Fruit fly (Drosophila melanogaster) whole organism, embryonic: Measurements from ENCODE around the gene CG11668.

ENCODE experiments used
- ATbp ChIP-seq: fragments of 200-800 bp; sonication (Bioruptor generic); optimal IDR thresholded peaks from 2 replicates; lab custom pipeline; 2017; ENCODE audit warnings: missing biosample characterization, mild to moderate bottlenecking, missing genetic modification characterization, missing genetic modification reagents
- Antp ChIP-seq: fragments of 200-800 bp; sonication (Bioruptor generic); optimal IDR thresholded peaks from 3 replicates; lab custom pipeline; 2016; ENCODE audit warnings: missing biosample characterization, missing genetic modification characterization
- Bteb2 ChIP-seq: fragments of 200-800 bp; sonication (Bioruptor generic); optimal IDR thresholded peaks from 2 replicates; lab custom pipeline; 2016; ENCODE audit warnings: missing biosample characterization, missing genetic modification characterization
- CG10959 ChIP-seq: fragments of 200-800 bp; sonication (Bioruptor generic); IDR thresholded peaks from 2 replicates; pipeline ENCODE4 v1.3.6; 2022; ENCODE audit warnings: missing biosample characterization, missing genetic modification characterization
- CG1529 ChIP-seq: fragments of 200-800 bp; sonication (Bioruptor generic); optimal IDR thresholded peaks from 3 replicates; lab custom pipeline; 2018; ENCODE audit warnings: missing biosample characterization, missing genetic modification characterization
- CG15601 ChIP-seq: fragments of 200-800 bp; sonication (Bioruptor generic); optimal IDR thresholded peaks from 3 replicates; lab custom pipeline; 2019; ENCODE audit warnings: missing biosample characterization, mild to moderate bottlenecking, missing genetic modification characterization, moderate library complexity
- CG17361 ChIP-seq: fragments of 200-800 bp; sonication (Bioruptor generic); IDR thresholded peaks from 3 replicates; pipeline ENCODE4 v1.3.6; 2022; ENCODE audit warnings: missing biosample characterization, missing genetic modification characterization
- CG2129 ChIP-seq: fragments of 200-800 bp; sonication (Bioruptor generic); IDR thresholded peaks from 2 replicates; pipeline ENCODE4 v1.3.6; 2022; ENCODE audit warnings: missing biosample characterization, missing genetic modification characterization; ENCODE audit not compliant: partially characterized antibody
- CG2678 ChIP-seq: fragments of 200-800 bp; sonication (Bioruptor generic); optimal IDR thresholded peaks from 3 replicates; lab custom pipeline; 2019; ENCODE audit warnings: missing biosample characterization, mild to moderate bottlenecking, missing genetic modification characterization, moderate library complexity
- CG30020 ChIP-seq: fragments of 200-800 bp; optimal IDR thresholded peaks from 2 replicates; lab custom pipeline; 2019; ENCODE audit warnings: missing biosample characterization, mild to moderate bottlenecking, missing genetic modification characterization, moderate library complexity
- CG31365 ChIP-seq: fragments of 200-800 bp; sonication (Bioruptor generic); optimal IDR thresholded peaks from 2 replicates; lab custom pipeline; 2018; ENCODE audit warnings: missing biosample characterization, mild to moderate bottlenecking, missing genetic modification characterization
- CG5245 ChIP-seq: fragments of 200-800 bp; sonication (Bioruptor generic); optimal IDR thresholded peaks from 3 replicates; lab custom pipeline; 2016; ENCODE audit warnings: missing biosample characterization, missing genetic modification characterization
- CG8388 ChIP-seq: fragments of 200-800 bp; sonication (Bioruptor generic); optimal IDR thresholded peaks from 2 replicates; lab custom pipeline; 2019; ENCODE audit warnings: missing biosample characterization, mild to moderate bottlenecking, missing genetic modification characterization, moderate library complexity
- CG8478 ChIP-seq: fragments of >200 bp; optimal IDR thresholded peaks from 2 replicates; lab custom pipeline; 2018
- CG8924 ChIP-seq: fragments of 200-800 bp; optimal IDR thresholded peaks from 3 replicates; lab custom pipeline; 2019; ENCODE audit warnings: missing biosample characterization, mild to moderate bottlenecking, missing genetic modification characterization, moderate library complexity
- Dref ChIP-seq: fragments of 200-800 bp; sonication (Bioruptor generic); IDR thresholded peaks from 2 replicates; pipeline ENCODE4 v1.3.6; 2022; ENCODE audit warnings: missing biosample characterization, missing genetic modification characterization
- Hey ChIP-seq: fragments of 200-800 bp; sonication (Bioruptor generic); optimal IDR thresholded peaks from 3 replicates; lab custom pipeline; 2018; ENCODE audit warnings: missing biosample characterization, mild to moderate bottlenecking, missing genetic modification characterization
- HmgZ ChIP-seq: fragments of 200-800 bp; sonication (Bioruptor generic); optimal IDR thresholded peaks from 2 replicates; lab custom pipeline; 2018; ENCODE audit warnings: missing biosample characterization, mild to moderate bottlenecking, missing genetic modification characterization
- Hmx ChIP-seq: fragments of 200-800 bp; sonication (Bioruptor generic); optimal IDR thresholded peaks from 2 replicates; lab custom pipeline; 2016; ENCODE audit warnings: missing biosample characterization, missing genetic modification characterization
- MBD-R2 ChIP-seq: fragments of 200-800 bp; sonication (Bioruptor generic); IDR thresholded peaks from 2 replicates; pipeline ENCODE4 v1.3.6; 2022; ENCODE audit warnings: missing biosample characterization, missing genetic modification characterization
- Med ChIP-seq: fragments of 200-800 bp; sonication (Bioruptor generic); peaks from one replicate; lab custom pipeline; 2016; ENCODE audit warnings: missing biosample characterization, missing genetic modification characterization, mild to moderate bottlenecking, inconsistent platforms, moderate library complexity
- Rfx ChIP-seq: fragments of 200-800 bp; sonication (Bioruptor generic); IDR thresholded peaks from 2 replicates; pipeline ENCODE4 v1.3.6; 2022; ENCODE audit warnings: missing biosample characterization, missing genetic modification characterization
- Spps ChIP-seq: fragments of 200-800 bp; sonication (Bioruptor generic); optimal IDR thresholded peaks from 2 replicates; lab custom pipeline; 2018; ENCODE audit warnings: missing biosample characterization, mild to moderate bottlenecking, missing genetic modification characterization
- ac ChIP-seq: fragments of 200-800 bp; sonication (Bioruptor generic); optimal IDR thresholded peaks from 3 replicates; lab custom pipeline; 2017; ENCODE audit warnings: missing biosample characterization, mild to moderate bottlenecking, missing genetic modification characterization
- cas ChIP-seq: fragments of 200-800 bp; sonication (Bioruptor generic); IDR thresholded peaks from 2 replicates; pipeline ENCODE4 v1.3.6; 2022; ENCODE audit warnings: missing biosample characterization, missing genetic modification characterization
- chif ChIP-seq, 2 experiments: fragments of 200-800 bp; sonication (Bioruptor generic); optimal IDR thresholded peaks; 3 replicates each; lab custom pipeline; 2016; ENCODE audit warnings: missing biosample characterization in 2 of 2, missing genetic modification characterization in 2 of 2
- crol ChIP-seq: fragments of 200-800 bp; sonication (Bioruptor generic); IDR thresholded peaks from 2 replicates; pipeline ENCODE4 v1.3.6; 2022; ENCODE audit warnings: missing biosample characterization, missing genetic modification characterization
- dpn ChIP-seq, 2 experiments: fragments of 200-800 bp; sonication (Bioruptor generic); optimal IDR thresholded peaks; 3 replicates each; lab custom pipeline; 2016; ENCODE audit warnings: missing biosample characterization in 2 of 2, missing genetic modification characterization in 2 of 2
- fd102C ChIP-seq: fragments of 200-800 bp; sonication (Bioruptor generic); optimal IDR thresholded peaks from 2 replicates; lab custom pipeline; 2018; ENCODE audit warnings: missing biosample characterization, mild to moderate bottlenecking, missing genetic modification characterization, moderate library complexity
- ftz-f1 ChIP-seq: fragments of 200-800 bp; sonication (Bioruptor generic); optimal IDR thresholded peaks from 2 replicates; lab custom pipeline; 2016; ENCODE audit warnings: missing biosample characterization, missing genetic modification characterization
- gfzf ChIP-seq: fragments of 200-800 bp; sonication (Bioruptor generic); optimal IDR thresholded peaks from 2 replicates; lab custom pipeline; 2016; ENCODE audit warnings: missing biosample characterization, mild to moderate bottlenecking, missing genetic modification characterization, moderate library complexity
- gro ChIP-seq: fragments of 200-800 bp; sonication (Bioruptor generic); optimal IDR thresholded peaks from 2 replicates; lab custom pipeline; 2016; ENCODE audit warnings: missing biosample characterization, missing genetic modification characterization
- lbe ChIP-seq: fragments of 200-800 bp; sonication (Bioruptor generic); optimal IDR thresholded peaks from 2 replicates; lab custom pipeline; 2016; ENCODE audit warnings: missing biosample characterization, mild to moderate bottlenecking, missing genetic modification characterization
- p53 ChIP-seq: fragments of 200-800 bp; sonication (Bioruptor generic); optimal IDR thresholded peaks from 2 replicates; lab custom pipeline; 2016; ENCODE audit warnings: missing biosample characterization, missing genetic modification characterization
- pb ChIP-seq: fragments of 200-800 bp; sonication (Bioruptor generic); optimal IDR thresholded peaks from 3 replicates; lab custom pipeline; 2016; ENCODE audit warnings: missing biosample characterization, missing genetic modification characterization
- pho ChIP-seq: fragments of 200-800 bp; sonication (Bioruptor generic); optimal IDR thresholded peaks from 2 replicates; lab custom pipeline; 2016; ENCODE audit warnings: missing biosample characterization, missing genetic modification characterization
- prd ChIP-seq, 3 experiments: fragments of >200 bp in 2 of 3; fragments of 200-800 bp in 1 of 3; sonication (Bioruptor generic) in 1 of 3; optimal IDR thresholded peaks in 2 of 3; IDR thresholded peaks in 1 of 3; 2 replicates in 2 of 3; 3 replicates in 1 of 3; pipeline versions ENCODE4 v1.3.6 to Lab custom; 2017 to 2022; ENCODE audit warnings: missing biosample characterization in 1 of 3, missing genetic modification characterization in 1 of 3
- ranshi ChIP-seq: fragments of 200-800 bp; sonication (Bioruptor generic); IDR thresholded peaks from 2 replicates; pipeline ENCODE4 v1.3.6; 2022; ENCODE audit warnings: missing biosample characterization, missing genetic modification characterization
- rib ChIP-seq: fragments of 200-800 bp; sonication (Bioruptor generic); IDR thresholded peaks from 2 replicates; pipeline ENCODE4 v1.3.6; 2022; ENCODE audit warnings: missing biosample characterization, missing genetic modification characterization
- salm ChIP-seq: fragments of 200-800 bp; sonication (Bioruptor generic); optimal IDR thresholded peaks from 2 replicates; lab custom pipeline; 2018; ENCODE audit warnings: missing biosample characterization, mild to moderate bottlenecking, missing genetic modification characterization
- sd ChIP-seq: fragments of 200-800 bp; sonication (Bioruptor generic); optimal IDR thresholded peaks from 3 replicates; lab custom pipeline; 2018; ENCODE audit warnings: missing biosample characterization, mild to moderate bottlenecking, missing genetic modification characterization, moderate library complexity
- slp2 ChIP-seq: fragments of 200-800 bp; sonication (Bioruptor generic); optimal IDR thresholded peaks from 2 replicates; lab custom pipeline; 2016; ENCODE audit warnings: missing biosample characterization, missing genetic modification characterization
- sob ChIP-seq: fragments of 200-800 bp; sonication (Bioruptor generic); IDR thresholded peaks from 2 replicates; pipeline ENCODE4 v1.3.6; 2022; ENCODE audit warnings: missing biosample characterization, missing genetic modification characterization
- sr ChIP-seq: fragments of 200-800 bp; sonication (Bioruptor generic); IDR thresholded peaks from 3 replicates; pipeline ENCODE4 v1.3.6; 2022; ENCODE audit warnings: missing biosample characterization, missing genetic modification characterization
- sug ChIP-seq: fragments of 200-800 bp; optimal IDR thresholded peaks from 2 replicates; lab custom pipeline; 2019; ENCODE audit warnings: missing biosample characterization, mild to moderate bottlenecking, missing genetic modification characterization, moderate library complexity
- tap ChIP-seq: fragments of 200-800 bp; optimal IDR thresholded peaks from 3 replicates; lab custom pipeline; 2019; ENCODE audit warnings: missing biosample characterization, mild to moderate bottlenecking, missing genetic modification characterization, moderate library complexity
- tna ChIP-seq: fragments of 200-800 bp; sonication (Bioruptor generic); IDR thresholded peaks from 2 replicates; pipeline ENCODE4 v1.3.6; 2022; ENCODE audit warnings: missing biosample characterization, missing genetic modification characterization; ENCODE audit not compliant: partially characterized antibody
- trh ChIP-seq: fragments of 200-800 bp; sonication (Bioruptor generic); optimal IDR thresholded peaks from 2 replicates; lab custom pipeline; 2016; ENCODE audit warnings: missing biosample characterization, missing genetic modification characterization

Gene CG11668

dm6 chr3R:13057121-13057805 lies 19.1 kb downstream of the CG11668 start, which contains the start of gene sim (continued):
- TF ChIP-seq Med (GFP tag; lab: Kevin White, UChicago) (peak; percentile 27), CG31365 (tag; lab: Kevin White, UChicago) (no peak), Hmx (GFP tag; lab: Kevin White, UChicago) (no peak), p53 (GFP tag; lab: Kevin White, UChicago) (no peak), ATbp (GFP tag; lab: Kevin White, UChicago) (no peak), MBD-R2 (GFP tag; lab: Robert Waterston, UW) (no peak), rib (0 out of 2 replicates have a peak, but pooled peaks have one; percentile 29), ranshi (no peak), pho (GFP tag; lab: Kevin White, UChicago) (no peak), slp2 (no peak), CG8388 (GFP tag; lab: Kevin White, UChicago) (no peak), dpn (GFP tag; optimal IDR thresholded peaks at IDR 0.05; lab: Kevin White, UChicago) (no peak), Spps (tag; lab: Kevin White, UChicago) (no peak), Bteb2 (GFP tag; lab: Kevin White, UChicago) (no peak), sd (tag; lab: Kevin White, UChicago) (no peak), CG8478 (lab: Kevin White, UChicago) (no peak), sr (GFP tag; lab: Robert Waterston, UW) (0 out of 3 replicates have a peak, but pooled peaks have one; percentile 12), salm (no peak), gro (GFP tag; lab: Kevin White, UChicago) (no peak), ac (no peak), tap (tag; lab: Kevin White, UChicago) (no peak)

dm6 chr3R:13063746-13064592 lies 25.8 kb downstream of the CG11668 start:
- peak in 1 of 2 experiments; percentile 41 for TF ChIP-seq chif (GFP tag; optimal IDR thresholded peaks at IDR 0.05; lab: Kevin White, UChicago)
- no peak for TF ChIP-seq Rfx (GFP tag; lab: Robert Waterston, UW)
- no peak for TF ChIP-seq Antp (GFP tag; lab: Kevin White, UChicago)
- TF ChIP-seq Dref = no peak
- TF ChIP-seq CG10959 = peak; percentile 31; the same call in 1 of the 2 replicates
- TF ChIP-seq HmgZ (tag; lab: Kevin White, UChicago) = peak; percentile 19
- no peak for TF ChIP-seq sug (tag; lab: Kevin White, UChicago)
- no peak for TF ChIP-seq CG2678 (tag; lab: Kevin White, UChicago)
- TF ChIP-seq CG15601 (tag; lab: Kevin White, UChicago) = no peak
- TF ChIP-seq Hey (tag; lab: Kevin White, UChicago) = peak; percentile 7
- TF ChIP-seq CG30020 = no peak
- peak; percentile 98 for TF ChIP-seq crol (GFP tag; lab: Robert Waterston, UW)
- 0 out of 2 replicates have a peak, but pooled peaks have one; percentile 46 for TF ChIP-seq tna
- TF ChIP-seq trh (GFP tag; lab: Kevin White, UChicago) = no peak
- peak; percentile 7 for TF ChIP-seq pb (GFP tag; lab: Kevin White, UChicago)
- TF ChIP-seq sob (GFP tag; lab: Robert Waterston, UW) = no peak
- TF ChIP-seq CG1529 (GFP tag; lab: Kevin White, UChicago) = no peak
- peak; percentile 5 for TF ChIP-seq fd102C
- no peak for TF ChIP-seq CG5245 (GFP tag; lab: Kevin White, UChicago)
- peak; percentile 60 for TF ChIP-seq CG8924 (tag; lab: Kevin White, UChicago)
- TF ChIP-seq CG2129 (GFP tag; lab: Robert Waterston, UW) = no peak
- no peak for TF ChIP-seq lbe (GFP tag; lab: Kevin White, UChicago)
- TF ChIP-seq cas (GFP tag; lab: Robert Waterston, UW) = no peak
- 0 out of 3 replicates have a peak, but pooled peaks have one; percentile 23 for TF ChIP-seq CG17361
- peak; percentile 4 for TF ChIP-seq ftz-f1 (GFP tag; lab: Kevin White, UChicago)
- no peak for TF ChIP-seq gfzf
- TF ChIP-seq prd (optimal IDR thresholded peaks at IDR 0.05; lab: Kevin White, UChicago) = no peak
- TF ChIP-seq prd (GFP tag; IDR thresholded peaks at IDR 0.05; lab: Robert Waterston, UW) = peak; percentile 36; the same call in 2 of the 3 replicates
